Worm (Caenorhabditis elegans): ENCODE results near the gene F42A6.2.

DNA sequence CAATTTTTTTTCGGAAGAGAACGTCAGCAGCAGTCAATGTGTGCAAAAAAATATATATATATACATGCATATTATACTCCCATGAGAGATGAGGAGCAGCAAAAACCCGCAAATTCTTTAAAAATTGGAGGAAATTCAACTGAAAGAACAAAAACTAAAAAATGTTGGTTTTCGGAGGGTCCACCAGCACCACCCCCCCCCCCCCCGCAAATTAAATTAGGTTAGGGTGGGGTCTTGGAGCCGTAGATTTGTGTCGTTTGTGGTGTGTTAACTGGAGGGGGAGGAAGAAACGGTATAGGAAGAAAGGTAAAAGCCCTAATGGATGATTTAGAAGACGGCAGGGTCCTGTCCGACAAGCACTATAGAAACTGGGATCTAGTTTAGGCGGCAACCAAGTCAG is 7.1 kb downstream of the F42A6.2 start:
- TF ChIP-seq nfya-1 (tag; optimal IDR thresholded peaks at IDR 0.05) (no peak), ceh-9 (tag; optimal IDR thresholded peaks at IDR 0.05) (no peak), nhr-11 (tag; optimal IDR thresholded peaks at IDR 0.05) (no peak), lin-11 (tag; optimal IDR thresholded peaks at IDR 0.05) (no peak), hlh-13 (GFP tag; optimal IDR thresholded peaks at IDR 0.05) (no peak), ceh-14 (tag; optimal IDR thresholded peaks at IDR 0.05) (no peak)
